Fruit fly (Drosophila melanogaster) whole organism, prepupa: Measurements from ENCODE around the gene CG5282.
A peak's percentile ranks its signal among the peaks of the same experiment; 100 is the strongest.

ENCODE experiments used
- Blimp-1 ChIP-seq: fragments of 200-800 bp; sonication (Bioruptor generic); optimal IDR thresholded peaks from 3 replicates; lab custom pipeline; 2017; ENCODE audit warnings: missing biosample characterization, missing genetic modification characterization, mild to moderate bottlenecking, moderate library complexity, missing genetic modification reagents
- CG10631 ChIP-seq: fragments of 200-800 bp; sonication (Bioruptor generic); optimal IDR thresholded peaks from 2 replicates; lab custom pipeline; 2016; ENCODE audit warnings: missing biosample characterization, missing genetic modification characterization
- CG10669 ChIP-seq: fragments of 200-800 bp; sonication (Bioruptor generic); optimal IDR thresholded peaks from 3 replicates; lab custom pipeline; 2018; ENCODE audit warnings: missing biosample characterization, mild to moderate bottlenecking, missing genetic modification characterization, moderate library complexity
- CG11762 ChIP-seq: fragments of 200-800 bp; sonication (Bioruptor generic); optimal IDR thresholded peaks from 3 replicates; lab custom pipeline; 2016; ENCODE audit warnings: missing biosample characterization, missing genetic modification characterization; ENCODE audit not compliant: insufficient read depth
- CG11902 ChIP-seq: fragments of 200-800 bp; sonication (Bioruptor generic); optimal IDR thresholded peaks from 3 replicates; lab custom pipeline; 2016; ENCODE audit warnings: missing biosample characterization, missing genetic modification characterization
- CG15336 ChIP-seq: fragments of 200-800 bp; sonication (Bioruptor generic); IDR thresholded peaks from 2 replicates; pipeline ENCODE4 v1.3.6; 2022; ENCODE audit warnings: missing biosample characterization, missing genetic modification characterization
- CG16779 ChIP-seq: fragments of 200-800 bp; sonication (Bioruptor generic); optimal IDR thresholded peaks from 3 replicates; lab custom pipeline; 2017; ENCODE audit warnings: missing biosample characterization, mild to moderate bottlenecking, missing genetic modification characterization
- CG3032 ChIP-seq: fragments of 200-800 bp; optimal IDR thresholded peaks from 2 replicates; lab custom pipeline; 2019; ENCODE audit warnings: missing biosample characterization, mild to moderate bottlenecking, missing genetic modification characterization, moderate library complexity
- CG31627 ChIP-seq: fragments of 200-800 bp; sonication (Bioruptor generic); optimal IDR thresholded peaks from 3 replicates; lab custom pipeline; 2016; ENCODE audit warnings: missing biosample characterization, missing genetic modification characterization
- CG32006 ChIP-seq: fragments of 200-800 bp; sonication (Bioruptor generic); optimal IDR thresholded peaks from 3 replicates; lab custom pipeline; 2017; ENCODE audit warnings: missing biosample characterization, mild to moderate bottlenecking, missing genetic modification characterization
- CG3919 ChIP-seq: fragments of 200-800 bp; sonication (Bioruptor generic); optimal IDR thresholded peaks from 3 replicates; lab custom pipeline; 2016; ENCODE audit warnings: missing biosample characterization, missing genetic modification characterization
- CG4318 ChIP-seq: fragments of 200-800 bp; sonication (Bioruptor generic); optimal IDR thresholded peaks from 3 replicates; lab custom pipeline; 2017; ENCODE audit warnings: missing biosample characterization, mild to moderate bottlenecking, missing genetic modification characterization
- CG6163 ChIP-seq: fragments of 200-800 bp; sonication (Bioruptor generic); IDR thresholded peaks from 3 replicates; pipeline ENCODE4 v1.3.6; 2022; ENCODE audit warnings: missing biosample characterization, missing genetic modification characterization
- CG6276 ChIP-seq: fragments of 200-800 bp; sonication (Bioruptor generic); optimal IDR thresholded peaks from 2 replicates; lab custom pipeline; 2017; ENCODE audit warnings: missing biosample characterization, mild to moderate bottlenecking, missing genetic modification characterization
- CG6792 ChIP-seq: fragments of 200-800 bp; sonication (Bioruptor generic); optimal IDR thresholded peaks from 3 replicates; lab custom pipeline; 2016; ENCODE audit warnings: missing biosample characterization, missing genetic modification characterization
- CG6808 ChIP-seq: fragments of 200-800 bp; sonication (Bioruptor generic); optimal IDR thresholded peaks from 3 replicates; lab custom pipeline; 2017; ENCODE audit warnings: missing biosample characterization, missing genetic modification characterization, mild to moderate bottlenecking, moderate library complexity, missing genetic modification reagents
- CG8119 ChIP-seq: fragments of 200-800 bp; sonication (Bioruptor generic); IDR thresholded peaks from 3 replicates; pipeline ENCODE4 v1.3.6; 2022; ENCODE audit warnings: missing biosample characterization, missing genetic modification characterization
- CG8319 ChIP-seq: fragments of 200-800 bp; sonication (Bioruptor generic); optimal IDR thresholded peaks from 3 replicates; lab custom pipeline; 2016; ENCODE audit warnings: missing biosample characterization, missing genetic modification characterization
- CG9139 ChIP-seq: fragments of 200-800 bp; sonication (Bioruptor generic); optimal IDR thresholded peaks from 3 replicates; lab custom pipeline; 2017; ENCODE audit warnings: missing biosample characterization, mild to moderate bottlenecking, missing genetic modification characterization
- Eip75B ChIP-seq: fragments of 200-800 bp; sonication (Bioruptor generic); optimal IDR thresholded peaks from 3 replicates; lab custom pipeline; 2016; ENCODE audit warnings: missing biosample characterization, missing genetic modification characterization
- Eip78C ChIP-seq: fragments of 200-800 bp; sonication (Bioruptor generic); peaks from one replicate; lab custom pipeline; 2016; ENCODE audit warnings: missing biosample characterization, missing genetic modification characterization
- Eip93F ChIP-seq: fragments of 200-800 bp; sonication (Bioruptor generic); optimal IDR thresholded peaks from 2 replicates; lab custom pipeline; 2016; ENCODE audit warnings: missing biosample characterization, mild to moderate bottlenecking, missing genetic modification characterization
- Ets21C ChIP-seq: fragments of 200-800 bp; sonication (Bioruptor generic); optimal IDR thresholded peaks from 3 replicates; lab custom pipeline; 2016; ENCODE audit warnings: missing biosample characterization, missing genetic modification characterization
- Ets96B ChIP-seq: fragments of 200-800 bp; optimal IDR thresholded peaks from 2 replicates; lab custom pipeline; 2019; ENCODE audit warnings: missing biosample characterization, mild to moderate bottlenecking, missing genetic modification characterization, moderate library complexity
- Gug ChIP-seq: fragments of 200-800 bp; sonication (Bioruptor generic); IDR thresholded peaks from 2 replicates; pipeline ENCODE4 v1.3.6; 2022; ENCODE audit warnings: missing biosample characterization, missing genetic modification characterization
- Hr38 ChIP-seq: sonication (Bioruptor generic); optimal IDR thresholded peaks from 2 replicates; lab custom pipeline; 2016; ENCODE audit warnings: missing biosample characterization, missing genetic modification characterization
- Hr39 ChIP-seq: fragments of 200-800 bp; sonication (Bioruptor generic); optimal IDR thresholded peaks from 2 replicates; lab custom pipeline; 2016; ENCODE audit warnings: missing biosample characterization, missing genetic modification characterization
- Hr4 ChIP-seq: fragments of 200-800 bp; sonication (Bioruptor generic); optimal IDR thresholded peaks from 3 replicates; lab custom pipeline; 2016; ENCODE audit warnings: missing biosample characterization, missing genetic modification characterization
- Lpt ChIP-seq: fragments of 200-800 bp; sonication (Bioruptor generic); optimal IDR thresholded peaks from 3 replicates; lab custom pipeline; 2016; ENCODE audit warnings: missing biosample characterization, missing genetic modification characterization
- Met ChIP-seq: fragments of 200-800 bp; sonication (Bioruptor generic); optimal IDR thresholded peaks from 3 replicates; lab custom pipeline; 2016; ENCODE audit warnings: missing biosample characterization, missing genetic modification characterization
- Smox ChIP-seq: fragments of 200-800 bp; sonication (Bioruptor generic); optimal IDR thresholded peaks from 3 replicates; lab custom pipeline; 2016; ENCODE audit warnings: missing biosample characterization, missing genetic modification characterization
- Sox102F ChIP-seq: fragments of 200-800 bp; sonication (Bioruptor generic); optimal IDR thresholded peaks from 2 replicates; lab custom pipeline; 2016; ENCODE audit warnings: missing biosample characterization, mild to moderate bottlenecking, missing genetic modification characterization
- Sox14 ChIP-seq: fragments of 200-800 bp; sonication (Bioruptor generic); optimal IDR thresholded peaks from 3 replicates; lab custom pipeline; 2016; ENCODE audit warnings: missing biosample characterization, missing genetic modification characterization
- Sox15 ChIP-seq: fragments of 200-800 bp; sonication (Bioruptor generic); optimal IDR thresholded peaks from 3 replicates; lab custom pipeline; 2016; ENCODE audit warnings: missing biosample characterization, missing genetic modification characterization
- achi ChIP-seq: fragments of 200-800 bp; sonication (Bioruptor generic); optimal IDR thresholded peaks from 3 replicates; lab custom pipeline; 2016; ENCODE audit warnings: missing biosample characterization, missing genetic modification characterization
- cyc ChIP-seq: fragments of 200-800 bp; sonication (Bioruptor generic); optimal IDR thresholded peaks from 3 replicates; lab custom pipeline; 2016; ENCODE audit warnings: missing biosample characterization, missing genetic modification characterization
- dac ChIP-seq: fragments of 200-800 bp; sonication (Bioruptor generic); optimal IDR thresholded peaks from 2 replicates; lab custom pipeline; 2017; ENCODE audit warnings: missing biosample characterization, mild to moderate bottlenecking, missing genetic modification characterization
- dsx ChIP-seq: fragments of 200-800 bp; optimal IDR thresholded peaks from 3 replicates; lab custom pipeline; 2019; ENCODE audit warnings: missing biosample characterization, mild to moderate bottlenecking, missing genetic modification characterization, moderate library complexity; ENCODE audit not compliant: poor library complexity, severe bottlenecking
- esn ChIP-seq: fragments of 200-800 bp; sonication (Bioruptor generic); optimal IDR thresholded peaks from 2 replicates; lab custom pipeline; 2016; ENCODE audit warnings: missing biosample characterization, mild to moderate bottlenecking, missing genetic modification characterization, moderate library complexity
- fd59A ChIP-seq: fragments of 200-800 bp; sonication (Bioruptor generic); optimal IDR thresholded peaks from 2 replicates; lab custom pipeline; 2017; ENCODE audit warnings: missing biosample characterization, mild to moderate bottlenecking, missing genetic modification characterization, missing genetic modification reagents
- fd85E ChIP-seq: fragments of 200-800 bp; sonication (Bioruptor generic); optimal IDR thresholded peaks from 3 replicates; lab custom pipeline; 2016; ENCODE audit warnings: missing biosample characterization, missing genetic modification characterization
- fkh ChIP-seq: fragments of 200-800 bp; sonication (Bioruptor generic); optimal IDR thresholded peaks from 3 replicates; lab custom pipeline; 2017; ENCODE audit warnings: missing biosample characterization, mild to moderate bottlenecking, missing genetic modification characterization, moderate library complexity
- lz ChIP-seq: fragments of 200-800 bp; sonication (Bioruptor generic); optimal IDR thresholded peaks from 3 replicates; lab custom pipeline; 2016; ENCODE audit warnings: missing biosample characterization, missing genetic modification characterization
- pdm3 ChIP-seq: fragments of 200-800 bp; sonication (Bioruptor generic); optimal IDR thresholded peaks from 3 replicates; lab custom pipeline; 2016; ENCODE audit warnings: missing biosample characterization, missing genetic modification characterization
- spab ChIP-seq: fragments of 200-800 bp; sonication (Bioruptor generic); optimal IDR thresholded peaks from 2 replicates; lab custom pipeline; 2017; ENCODE audit warnings: missing biosample characterization, mild to moderate bottlenecking, missing genetic modification characterization, missing genetic modification reagents
- ss ChIP-seq, 2 experiments: fragments of 200-800 bp; sonication (Bioruptor generic); optimal IDR thresholded peaks; 2 replicates in 1 of 2; 3 replicates in 1 of 2; lab custom pipeline; 2017 to 2018; ENCODE audit warnings: mild to moderate bottlenecking in 2 of 2, missing biosample characterization in 2 of 2, missing genetic modification characterization in 2 of 2, moderate library complexity in 1 of 2
- svp ChIP-seq: fragments of 200-800 bp; sonication (Bioruptor generic); peaks from one replicate; lab custom pipeline; 2016; ENCODE audit warnings: missing biosample characterization, missing genetic modification characterization
- topi ChIP-seq: fragments of 200-800 bp; sonication (Bioruptor generic); optimal IDR thresholded peaks from 3 replicates; lab custom pipeline; 2016; ENCODE audit warnings: missing biosample characterization, missing genetic modification characterization
- vri ChIP-seq: fragments of 200-800 bp; sonication (Bioruptor generic); optimal IDR thresholded peaks from 3 replicates; lab custom pipeline; 2016; ENCODE audit warnings: missing biosample characterization, mild to moderate bottlenecking, missing genetic modification characterization

CG5282 gene

dm6 chr3L:20425888-20426287, at the start of gene CG5282:
Gene CG5282 (minus strand): TSS chr3L:20426071.
- TF ChIP-seq Sox14 (GFP tag; lab: Kevin White, UChicago): no peak
- no peak for TF ChIP-seq Lpt
- TF ChIP-seq esn (GFP tag; lab: Kevin White, UChicago): no peak
- no peak for TF ChIP-seq CG4318 (GFP tag; lab: Kevin White, UChicago)
- TF ChIP-seq ss (GFP tag; optimal IDR thresholded peaks at IDR 0.05; lab: Kevin White, UChicago): no peak
- TF ChIP-seq Eip93F (GFP tag; lab: Kevin White, UChicago): no peak

dm6 chr3L:20474789-20475208, 48.9 kb upstream of the CG5282 start:
- TF ChIP-seq CG8319 (GFP tag; lab: Kevin White, UChicago) (peak; percentile 75), Hr4 (GFP tag; lab: Kevin White, UChicago) (peak; percentile 89), cyc (peak; percentile 91), Hr39 (GFP tag; lab: Kevin White, UChicago) (peak; percentile 86), CG6276 (peak; percentile 83), CG4318 (GFP tag; lab: Kevin White, UChicago) (peak; percentile 85), esn (GFP tag; lab: Kevin White, UChicago) (peak; percentile 92), fd85E (GFP tag; lab: Kevin White, UChicago) (peak; percentile 14), CG31627 (peak; percentile 88), Sox14 (GFP tag; lab: Kevin White, UChicago) (peak; percentile 87), dsx (GFP tag; lab: Kevin White, UChicago) (peak; percentile 77), CG15336 (GFP tag; lab: Robert Waterston, UW) (no peak), CG9139 (peak; percentile 28), Eip78C (GFP tag; lab: Kevin White, UChicago) (peak; percentile 96), achi (GFP tag; lab: Kevin White, UChicago) (peak; percentile 88), CG6163 (no peak), CG10631 (GFP tag; lab: Kevin White, UChicago) (peak; percentile 88), Sox102F (GFP tag; lab: Kevin White, UChicago) (peak; percentile 87), pdm3 (peak; percentile 88), CG16779 (tag; lab: Kevin White, UChicago) (peak; percentile 74), spab (GFP tag; lab: Kevin White, UChicago) (peak; percentile 60), Hr38 (GFP tag; lab: Kevin White, UChicago) (peak; percentile 54), Ets96B (peak; percentile 81), Eip75B (peak; percentile 80), CG6792 (GFP tag; lab: Kevin White, UChicago) (peak; percentile 85), CG11902 (GFP tag; lab: Kevin White, UChicago) (peak; percentile 72), lz (peak; percentile 85), Blimp-1 (GFP tag; lab: Kevin White, UChicago) (peak; percentile 63), CG6808 (peak; percentile 73), Gug (GFP tag; lab: Robert Waterston, UW) (no peak), fkh (GFP tag; lab: Kevin White, UChicago) (peak; percentile 98), Smox (peak; percentile 87), CG3032 (peak; percentile 80), Sox15 (GFP tag; lab: Kevin White, UChicago) (peak; percentile 68), CG3919 (GFP tag; lab: Kevin White, UChicago) (peak; percentile 93), fd59A (peak; percentile 56), dac (GFP tag; lab: Kevin White, UChicago) (peak; percentile 65), Met (GFP tag; lab: Kevin White, UChicago) (peak; percentile 84), svp (GFP tag; lab: Kevin White, UChicago) (peak; percentile 91), CG8119 (GFP tag; lab: Robert Waterston, UW) (no peak), ss (GFP tag; optimal IDR thresholded peaks at IDR 0.05; lab: Kevin White, UChicago) (peak; percentile 52 to 74), Lpt (peak; percentile 86), vri (peak; percentile 74), CG32006 (GFP tag; lab: Kevin White, UChicago) (peak; percentile 89), CG10669 (GFP tag; lab: Kevin White, UChicago) (peak; percentile 78), CG11762 (GFP tag; lab: Kevin White, UChicago) (peak; percentile 79), topi (peak; percentile 82), Ets21C (GFP tag; lab: Kevin White, UChicago) (peak; percentile 78)
